Worm (Caenorhabditis elegans) whole organism, L2 larva: ENCODE measurements around the gene H43E16.1.
A peak's percentile ranks its signal among the peaks of the same experiment; 100 is the strongest.

ENCODE experiments used
- Y55F3AM.14 ChIP-seq: fragments of 200-800 bp; sonication (Bioruptor generic); optimal IDR thresholded peaks from 2 replicates; lab custom pipeline; 2018; ENCODE audit warnings: mild to moderate bottlenecking, missing genetic modification characterization, missing compliant biosample characterization
- ZK546.5 ChIP-seq: sonication (generic microtip); optimal IDR thresholded peaks from 2 replicates; lab custom pipeline; 2017; ENCODE audit warnings: missing biosample characterization, missing genetic modification characterization
- alr-1 ChIP-seq: fragments of 150-350 bp; optimal IDR thresholded peaks from 2 replicates; lab custom pipeline; 2014; ENCODE audit warnings: missing biosample characterization, missing genetic modification characterization
- aly-2 ChIP-seq: fragments of 150-350 bp; optimal IDR thresholded peaks from 2 replicates; lab custom pipeline; 2014; ENCODE audit warnings: missing biosample characterization, missing genetic modification characterization
- ama-1 ChIP-seq: fragments of 150-350 bp; optimal IDR thresholded peaks from 2 replicates; lab custom pipeline; 2018; ENCODE audit warnings: inconsistent platforms
- blmp-1 ChIP-seq: sonication (generic microtip); optimal IDR thresholded peaks from 2 replicates; lab custom pipeline; 2017; ENCODE audit warnings: missing genetic modification characterization, mild to moderate bottlenecking, missing compliant biosample characterization, antibody characterized with exemption, moderate library complexity; ENCODE audit not compliant: insufficient read depth
- ceh-16 ChIP-seq: fragments of 150-350 bp; optimal IDR thresholded peaks from 2 replicates; lab custom pipeline; 2014; ENCODE audit warnings: missing biosample characterization, missing genetic modification characterization
- ceh-82 ChIP-seq: fragments of 150-350 bp; optimal IDR thresholded peaks from 2 replicates; lab custom pipeline; 2014; ENCODE audit warnings: missing biosample characterization, missing genetic modification characterization
- crh-2 ChIP-seq: sonication (generic microtip); optimal IDR thresholded peaks from 2 replicates; lab custom pipeline; 2017; ENCODE audit warnings: missing biosample characterization, missing genetic modification characterization
- dmd-4 ChIP-seq: sonication (generic microtip); optimal IDR thresholded peaks from 2 replicates; lab custom pipeline; 2017; ENCODE audit warnings: missing biosample characterization, missing genetic modification characterization
- fos-1 ChIP-seq: fragments of 150-350 bp; optimal IDR thresholded peaks from 2 replicates; lab custom pipeline; 2014; ENCODE audit warnings: missing biosample characterization, missing genetic modification characterization
- lin-11 ChIP-seq: fragments of 150-350 bp; sonication (generic microtip); optimal IDR thresholded peaks from 2 replicates; lab custom pipeline; 2014; ENCODE audit warnings: missing biosample characterization, missing genetic modification characterization, inconsistent platforms, mixed read lengths
- lin-13 ChIP-seq: fragments of 150-350 bp; optimal IDR thresholded peaks from 2 replicates; lab custom pipeline; 2014; ENCODE audit warnings: missing biosample characterization, missing genetic modification reagents, missing genetic modification characterization
- lin-39 ChIP-seq: fragments of 150-350 bp; optimal IDR thresholded peaks from 2 replicates; lab custom pipeline; 2014; ENCODE audit warnings: missing biosample characterization, missing genetic modification reagents, missing genetic modification characterization
- lsy-2 ChIP-seq, 2 experiments: fragments of 150-350 bp in 1 of 2; sonication (generic microtip) in 1 of 2; optimal IDR thresholded peaks; 2 replicates each; lab custom pipeline; 2014 to 2017; ENCODE audit warnings: missing biosample characterization in 2 of 2, missing genetic modification characterization in 2 of 2
- mab-5 ChIP-seq: fragments of 150-350 bp; optimal IDR thresholded peaks from 2 replicates; lab custom pipeline; 2014; ENCODE audit warnings: missing biosample characterization, missing genetic modification characterization
- nhr-10 ChIP-seq: sonication (generic microtip); optimal IDR thresholded peaks from 2 replicates; lab custom pipeline; 2017; ENCODE audit warnings: missing biosample characterization, missing genetic modification characterization
- nhr-129 ChIP-seq: fragments of 150-350 bp; optimal IDR thresholded peaks from 2 replicates; lab custom pipeline; 2014; ENCODE audit warnings: missing biosample characterization, missing genetic modification characterization
- nhr-6 ChIP-seq: fragments of 150-350 bp; optimal IDR thresholded peaks from 2 replicates; lab custom pipeline; 2014; ENCODE audit warnings: missing biosample characterization, missing genetic modification characterization
- peb-1 ChIP-seq: fragments of 150-350 bp; optimal IDR thresholded peaks from 2 replicates; lab custom pipeline; 2014; ENCODE audit warnings: missing biosample characterization, missing genetic modification characterization
- sem-4 ChIP-seq: fragments of 150-350 bp; optimal IDR thresholded peaks from 2 replicates; lab custom pipeline; 2014; ENCODE audit warnings: missing biosample characterization, missing genetic modification reagents, missing genetic modification characterization
- skn-1 ChIP-seq: sonication (generic microtip); optimal IDR thresholded peaks from 2 replicates; lab custom pipeline; 2017; ENCODE audit warnings: missing biosample characterization, missing genetic modification characterization
- sma-3 ChIP-seq: sonication (generic microtip); optimal IDR thresholded peaks from 2 replicates; lab custom pipeline; 2016; ENCODE audit warnings: missing genetic modification reagents, missing genetic modification characterization, missing compliant biosample characterization
- sma-9 ChIP-seq, 2 experiments: fragments of 150-350 bp in 1 of 2; sonication (generic microtip) in 1 of 2; optimal IDR thresholded peaks; 2 replicates each; lab custom pipeline; 2014 to 2016; ENCODE audit warnings: missing genetic modification characterization in 2 of 2, mild to moderate bottlenecking in 1 of 2, missing biosample characterization in 1 of 2, missing compliant biosample characterization in 1 of 2, missing genetic modification reagents in 1 of 2, moderate library complexity in 1 of 2
- snpc-4 ChIP-seq: fragments of 150-350 bp; optimal IDR thresholded peaks from 2 replicates; lab custom pipeline; 2014; ENCODE audit warnings: missing biosample characterization, missing genetic modification characterization
- unc-39 ChIP-seq: fragments of 150-350 bp; optimal IDR thresholded peaks from 2 replicates; lab custom pipeline; 2014; ENCODE audit warnings: missing biosample characterization, missing genetic modification characterization
- unc-55 ChIP-seq: fragments of 150-350 bp; sonication (generic microtip); optimal IDR thresholded peaks from 3 replicates; lab custom pipeline; 2014; ENCODE audit warnings: missing biosample characterization, missing genetic modification reagents, missing genetic modification characterization
- zag-1 ChIP-seq: fragments of 150-350 bp; optimal IDR thresholded peaks from 2 replicates; lab custom pipeline; 2014; ENCODE audit warnings: missing biosample characterization, missing genetic modification characterization
- ztf-1 ChIP-seq: fragments of 200-800 bp; sonication (Bioruptor generic); conservative IDR thresholded peaks from 2 replicates; pipeline ENCODE4 v1.3.6; 2022; ENCODE audit warnings: missing genetic modification characterization, missing compliant biosample characterization
- ztf-11 ChIP-seq: sonication (generic microtip); optimal IDR thresholded peaks from 2 replicates; lab custom pipeline; 2017; ENCODE audit warnings: missing biosample characterization, missing genetic modification characterization
- ztf-4 ChIP-seq: fragments of 150-350 bp; optimal IDR thresholded peaks from 2 replicates; lab custom pipeline; 2014; ENCODE audit warnings: missing biosample characterization, missing genetic modification characterization

Gene H43E16.1

ce11 chrII:6651719-6652118 lies 22.3 kb upstream of the H43E16.1 start, which contains the start of gene sra-26:
Gene sra-26 (minus strand): TSS chrII:6651819.
- TF ChIP-seq ceh-16 (no peak), Y55F3AM.14 (GFP tag; lab: Kevin White, UChicago) (no peak), zag-1 (tag; lab: Kevin White, UChicago) (no peak), lin-13 (GFP tag; lab: Kevin White, UChicago) (no peak), ama-1 (lab: Kevin White, UChicago) (no peak), nhr-6 (tag; lab: Kevin White, UChicago) (no peak), lsy-2 (tag; optimal IDR thresholded peaks at IDR 0.05; lab: Kevin White, UChicago) (no peak), sem-4 (no peak), sma-3 (no peak), unc-55 (no peak), aly-2 (tag; lab: Kevin White, UChicago) (no peak), mab-5 (tag; lab: Kevin White, UChicago) (no peak), ceh-82 (tag; lab: Kevin White, UChicago) (no peak)

ce11 chrII:6654284-6654683 lies 19.8 kb upstream of the H43E16.1 start, which contains the start of gene T19D12.9:
Gene T19D12.9 (minus strand): TSS chrII:6654384.
- TF ChIP-seq peb-1 (tag; lab: Kevin White, UChicago) (no peak), alr-1 (tag; lab: Kevin White, UChicago) (no peak), ztf-1 (no peak), aly-2 (tag; lab: Kevin White, UChicago) (no peak), lsy-2 (tag; optimal IDR thresholded peaks at IDR 0.05; lab: Kevin White, UChicago) (no peak), sma-3 (no peak), dmd-4 (no peak), Y55F3AM.14 (GFP tag; lab: Kevin White, UChicago) (no peak), skn-1 (tag; lab: Kevin White, UChicago) (no peak), lin-11 (tag; lab: Kevin White, UChicago) (no peak), lin-39 (tag; lab: Kevin White, UChicago) (no peak)
- TF ChIP-seq, all 48 proteins: peak for 0

- no peak for TF ChIP-seq sem-4
- no peak for TF ChIP-seq ztf-4 (tag; lab: Kevin White, UChicago)
- no peak for TF ChIP-seq alr-1 (tag; lab: Kevin White, UChicago)
- TF ChIP-seq crh-2 = no peak
- TF ChIP-seq lsy-2 (tag; optimal IDR thresholded peaks at IDR 0.05; lab: Kevin White, UChicago) = no peak
- TF ChIP-seq ztf-11 (tag; lab: Kevin White, UChicago) = no peak
- no peak for TF ChIP-seq unc-39 (tag; lab: Kevin White, UChicago)
- TF ChIP-seq nhr-10 (tag; lab: Kevin White, UChicago) = no peak
- no peak for TF ChIP-seq ceh-16
- no peak for TF ChIP-seq skn-1 (tag; lab: Kevin White, UChicago)
- no peak for TF ChIP-seq nhr-129
- no peak for TF ChIP-seq ZK546.5 (tag; lab: Kevin White, UChicago)
Observed at ce11 chrII:6658766-6659165, 15.3 kb upstream of the H43E16.1 start, which contains the start of gene T19D12.10. Gene T19D12.10 (minus strand): TSS chrII:6658866.

- TF ChIP-seq snpc-4 (tag; lab: Kevin White, UChicago) (no peak), fos-1 (tag; lab: Kevin White, UChicago) (peak; percentile 82)
Observed at ce11 chrII:6661211-6661610, 12.9 kb upstream of the H43E16.1 start, which contains the start of gene T19D12.2. Gene T19D12.2 (plus strand): TSS chrII:6661335.

- TF ChIP-seq fos-1 (tag; lab: Kevin White, UChicago) (peak; percentile 30), alr-1 (tag; lab: Kevin White, UChicago) (no peak), peb-1 (tag; lab: Kevin White, UChicago) (no peak), nhr-10 (tag; lab: Kevin White, UChicago) (no peak), crh-2 (no peak)
Observed at ce11 chrII:6663799-6664198, 10.3 kb upstream of the H43E16.1 start.

- TF ChIP-seq nhr-129 = no peak
- no peak for TF ChIP-seq nhr-10 (tag; lab: Kevin White, UChicago)
- no peak for TF ChIP-seq blmp-1 (tag; lab: Kevin White, UChicago)
- peak; percentile 14 for TF ChIP-seq sma-9 (GFP tag; optimal IDR thresholded peaks at IDR 0.05; lab: Kevin White, UChicago)
- TF ChIP-seq sma-9 (tag; optimal IDR thresholded peaks at IDR 0.05; lab: Kevin White, UChicago) = no peak
- TF ChIP-seq fos-1 (tag; lab: Kevin White, UChicago) = peak; percentile 81
- TF ChIP-seq, all 48 proteins: peak for 2
Observed at ce11 chrII:6665908-6666307, 8.2 kb upstream of the H43E16.1 start.
